Worm (Caenorhabditis elegans): ENCODE data around the gene nhr-275.

DNA sequence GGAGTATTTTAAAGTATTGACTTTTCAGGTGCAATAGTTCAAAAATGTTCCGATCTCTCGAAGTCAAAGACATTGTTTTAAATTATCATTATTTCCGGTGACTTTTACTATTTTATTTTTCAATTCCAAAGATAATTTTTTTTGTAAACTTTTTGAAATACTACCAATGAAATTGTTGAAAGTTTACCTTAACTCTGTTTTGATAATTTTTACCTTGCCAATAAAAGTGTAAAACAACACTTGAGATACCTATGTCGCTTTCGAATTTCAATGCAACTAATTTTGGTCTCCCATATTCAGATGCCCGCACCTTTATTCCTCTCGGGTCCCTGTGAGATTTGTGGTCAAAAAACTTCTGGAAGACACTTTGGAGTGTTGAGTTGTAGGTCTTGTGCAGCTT, 41.7 kb downstream of the nhr-275 start, which contains the start of gene nhr-103:
- TF ChIP-seq elt-1 (tag; optimal IDR thresholded peaks at IDR 0.05): no peak
- TF ChIP-seq nhr-12 (tag; optimal IDR thresholded peaks at IDR 0.05): no peak
- TF ChIP-seq snpc-4 (tag; optimal IDR thresholded peaks at IDR 0.05): no peak
- no peak for TF ChIP-seq lsy-12 (tag; optimal IDR thresholded peaks at IDR 0.05)
